Worm (Caenorhabditis elegans) whole organism, L2 larva: ENCODE results near the gene ttr-26.

Experiments used
- C34F6.9 ChIP-seq: fragments of 150-350 bp; optimal IDR thresholded peaks from 2 replicates; lab custom pipeline; 2014; ENCODE audit warnings: missing biosample characterization, missing genetic modification characterization
- F13H6.1 ChIP-seq: sonication (generic microtip); optimal IDR thresholded peaks from 2 replicates; lab custom pipeline; 2016; ENCODE audit warnings: missing genetic modification characterization, missing compliant biosample characterization
- R02D3.7 ChIP-seq: fragments of 150-350 bp; optimal IDR thresholded peaks from 2 replicates; lab custom pipeline; 2014; ENCODE audit warnings: missing biosample characterization, missing genetic modification characterization
- Y55F3AM.14 ChIP-seq: fragments of 200-800 bp; sonication (Bioruptor generic); optimal IDR thresholded peaks from 2 replicates; lab custom pipeline; 2018; ENCODE audit warnings: mild to moderate bottlenecking, missing genetic modification characterization, missing compliant biosample characterization
- ZK546.5 ChIP-seq: sonication (generic microtip); optimal IDR thresholded peaks from 2 replicates; lab custom pipeline; 2017; ENCODE audit warnings: missing biosample characterization, missing genetic modification characterization
- alr-1 ChIP-seq: fragments of 150-350 bp; optimal IDR thresholded peaks from 2 replicates; lab custom pipeline; 2014; ENCODE audit warnings: missing biosample characterization, missing genetic modification characterization
- aly-2 ChIP-seq: fragments of 150-350 bp; optimal IDR thresholded peaks from 2 replicates; lab custom pipeline; 2014; ENCODE audit warnings: missing biosample characterization, missing genetic modification characterization
- ama-1 ChIP-seq: fragments of 150-350 bp; optimal IDR thresholded peaks from 2 replicates; lab custom pipeline; 2018; ENCODE audit warnings: inconsistent platforms
- blmp-1 ChIP-seq: sonication (generic microtip); optimal IDR thresholded peaks from 2 replicates; lab custom pipeline; 2017; ENCODE audit warnings: missing genetic modification characterization, mild to moderate bottlenecking, missing compliant biosample characterization, antibody characterized with exemption, moderate library complexity; ENCODE audit not compliant: insufficient read depth
- ceh-16 ChIP-seq: fragments of 150-350 bp; optimal IDR thresholded peaks from 2 replicates; lab custom pipeline; 2014; ENCODE audit warnings: missing biosample characterization, missing genetic modification characterization
- ceh-82 ChIP-seq: fragments of 150-350 bp; optimal IDR thresholded peaks from 2 replicates; lab custom pipeline; 2014; ENCODE audit warnings: missing biosample characterization, missing genetic modification characterization
- crh-2 ChIP-seq: sonication (generic microtip); optimal IDR thresholded peaks from 2 replicates; lab custom pipeline; 2017; ENCODE audit warnings: missing biosample characterization, missing genetic modification characterization
- dmd-4 ChIP-seq: sonication (generic microtip); optimal IDR thresholded peaks from 2 replicates; lab custom pipeline; 2017; ENCODE audit warnings: missing biosample characterization, missing genetic modification characterization
- egl-27 ChIP-seq: sonication (generic microtip); optimal IDR thresholded peaks from 3 replicates; lab custom pipeline; 2017; ENCODE audit warnings: missing biosample characterization, missing genetic modification reagents, missing genetic modification characterization
- elt-1 ChIP-seq: fragments of 150-350 bp; optimal IDR thresholded peaks from 2 replicates; lab custom pipeline; 2014; ENCODE audit warnings: missing biosample characterization, missing genetic modification characterization
- elt-3 ChIP-seq: sonication (generic microtip); optimal IDR thresholded peaks from 2 replicates; lab custom pipeline; 2017; ENCODE audit warnings: missing biosample characterization, missing genetic modification characterization
- fos-1 ChIP-seq: fragments of 150-350 bp; optimal IDR thresholded peaks from 2 replicates; lab custom pipeline; 2014; ENCODE audit warnings: missing biosample characterization, missing genetic modification characterization
- gmeb-1 ChIP-seq: fragments of 150-350 bp; optimal IDR thresholded peaks from 2 replicates; lab custom pipeline; 2014; ENCODE audit warnings: missing biosample characterization, missing genetic modification characterization
- lin-11 ChIP-seq: fragments of 150-350 bp; sonication (generic microtip); optimal IDR thresholded peaks from 2 replicates; lab custom pipeline; 2014; ENCODE audit warnings: missing biosample characterization, missing genetic modification characterization, inconsistent platforms, mixed read lengths
- lin-13 ChIP-seq: fragments of 150-350 bp; optimal IDR thresholded peaks from 2 replicates; lab custom pipeline; 2014; ENCODE audit warnings: missing biosample characterization, missing genetic modification reagents, missing genetic modification characterization
- lin-39 ChIP-seq: fragments of 150-350 bp; optimal IDR thresholded peaks from 2 replicates; lab custom pipeline; 2014; ENCODE audit warnings: missing biosample characterization, missing genetic modification reagents, missing genetic modification characterization
- lsy-2 ChIP-seq, 2 experiments: fragments of 150-350 bp in 1 of 2; sonication (generic microtip) in 1 of 2; optimal IDR thresholded peaks; 2 replicates each; lab custom pipeline; 2014 to 2017; ENCODE audit warnings: missing biosample characterization in 2 of 2, missing genetic modification characterization in 2 of 2
- mab-5 ChIP-seq: fragments of 150-350 bp; optimal IDR thresholded peaks from 2 replicates; lab custom pipeline; 2014; ENCODE audit warnings: missing biosample characterization, missing genetic modification characterization
- mbf-1 ChIP-seq: sonication (generic microtip); optimal IDR thresholded peaks from 2 replicates; lab custom pipeline; 2017; ENCODE audit warnings: missing biosample characterization, missing genetic modification characterization
- mdl-1 ChIP-seq, 2 experiments: fragments of 150-350 bp in 1 of 2; sonication (generic microtip) in 1 of 2; optimal IDR thresholded peaks; 2 replicates each; lab custom pipeline; 2017; ENCODE audit warnings: missing biosample characterization in 2 of 2, missing genetic modification characterization in 2 of 2
- nhr-10 ChIP-seq: sonication (generic microtip); optimal IDR thresholded peaks from 2 replicates; lab custom pipeline; 2017; ENCODE audit warnings: missing biosample characterization, missing genetic modification characterization
- nhr-11 ChIP-seq: fragments of 150-350 bp; optimal IDR thresholded peaks from 2 replicates; lab custom pipeline; 2014; ENCODE audit warnings: missing biosample characterization, missing genetic modification characterization
- nhr-12 ChIP-seq: fragments of 150-350 bp; optimal IDR thresholded peaks from 2 replicates; lab custom pipeline; 2014; ENCODE audit warnings: missing biosample characterization, missing genetic modification characterization
- nhr-129 ChIP-seq: fragments of 150-350 bp; optimal IDR thresholded peaks from 2 replicates; lab custom pipeline; 2014; ENCODE audit warnings: missing biosample characterization, missing genetic modification characterization
- nhr-21 ChIP-seq: fragments of 150-350 bp; optimal IDR thresholded peaks from 2 replicates; lab custom pipeline; 2014; ENCODE audit warnings: missing biosample characterization, missing genetic modification characterization
- nhr-23 ChIP-seq: fragments of 150-350 bp; optimal IDR thresholded peaks from 2 replicates; lab custom pipeline; 2014; ENCODE audit warnings: missing biosample characterization, missing genetic modification reagents, missing genetic modification characterization
- nhr-237 ChIP-seq: fragments of 150-350 bp; optimal IDR thresholded peaks from 2 replicates; lab custom pipeline; 2014; ENCODE audit warnings: missing biosample characterization, missing genetic modification characterization
- nhr-25 ChIP-seq: fragments of 150-350 bp; sonication (generic microtip); optimal IDR thresholded peaks from 3 replicates; lab custom pipeline; 2014; ENCODE audit warnings: missing biosample characterization, missing genetic modification characterization
- nhr-6 ChIP-seq: fragments of 150-350 bp; optimal IDR thresholded peaks from 2 replicates; lab custom pipeline; 2014; ENCODE audit warnings: missing biosample characterization, missing genetic modification characterization
- nhr-77 ChIP-seq: fragments of 150-350 bp; optimal IDR thresholded peaks from 2 replicates; lab custom pipeline; 2014; ENCODE audit warnings: missing biosample characterization, missing genetic modification characterization
- peb-1 ChIP-seq: fragments of 150-350 bp; optimal IDR thresholded peaks from 2 replicates; lab custom pipeline; 2014; ENCODE audit warnings: missing biosample characterization, missing genetic modification characterization
- sem-4 ChIP-seq: fragments of 150-350 bp; optimal IDR thresholded peaks from 2 replicates; lab custom pipeline; 2014; ENCODE audit warnings: missing biosample characterization, missing genetic modification reagents, missing genetic modification characterization
- skn-1 ChIP-seq: sonication (generic microtip); optimal IDR thresholded peaks from 2 replicates; lab custom pipeline; 2017; ENCODE audit warnings: missing biosample characterization, missing genetic modification characterization
- sma-3 ChIP-seq: sonication (generic microtip); optimal IDR thresholded peaks from 2 replicates; lab custom pipeline; 2016; ENCODE audit warnings: missing genetic modification reagents, missing genetic modification characterization, missing compliant biosample characterization
- sma-9 ChIP-seq, 2 experiments: fragments of 150-350 bp in 1 of 2; sonication (generic microtip) in 1 of 2; optimal IDR thresholded peaks; 2 replicates each; lab custom pipeline; 2014 to 2016; ENCODE audit warnings: missing genetic modification characterization in 2 of 2, mild to moderate bottlenecking in 1 of 2, missing biosample characterization in 1 of 2, missing compliant biosample characterization in 1 of 2, missing genetic modification reagents in 1 of 2, moderate library complexity in 1 of 2
- snpc-4 ChIP-seq: fragments of 150-350 bp; optimal IDR thresholded peaks from 2 replicates; lab custom pipeline; 2014; ENCODE audit warnings: missing biosample characterization, missing genetic modification characterization
- unc-39 ChIP-seq: fragments of 150-350 bp; optimal IDR thresholded peaks from 2 replicates; lab custom pipeline; 2014; ENCODE audit warnings: missing biosample characterization, missing genetic modification characterization
- unc-55 ChIP-seq: fragments of 150-350 bp; sonication (generic microtip); optimal IDR thresholded peaks from 3 replicates; lab custom pipeline; 2014; ENCODE audit warnings: missing biosample characterization, missing genetic modification reagents, missing genetic modification characterization
- unc-62 ChIP-seq: fragments of 150-350 bp; optimal IDR thresholded peaks from 2 replicates; lab custom pipeline; 2014; ENCODE audit warnings: missing biosample characterization, missing genetic modification reagents, missing genetic modification characterization
- zag-1 ChIP-seq: fragments of 150-350 bp; optimal IDR thresholded peaks from 2 replicates; lab custom pipeline; 2014; ENCODE audit warnings: missing biosample characterization, missing genetic modification characterization
- ztf-1 ChIP-seq: fragments of 200-800 bp; sonication (Bioruptor generic); conservative IDR thresholded peaks from 2 replicates; pipeline ENCODE4 v1.3.6; 2022; ENCODE audit warnings: missing genetic modification characterization, missing compliant biosample characterization
- ztf-11 ChIP-seq: sonication (generic microtip); optimal IDR thresholded peaks from 2 replicates; lab custom pipeline; 2017; ENCODE audit warnings: missing biosample characterization, missing genetic modification characterization
- ztf-4 ChIP-seq: fragments of 150-350 bp; optimal IDR thresholded peaks from 2 replicates; lab custom pipeline; 2014; ENCODE audit warnings: missing biosample characterization, missing genetic modification characterization

The ttr-26 gene

DNA sequence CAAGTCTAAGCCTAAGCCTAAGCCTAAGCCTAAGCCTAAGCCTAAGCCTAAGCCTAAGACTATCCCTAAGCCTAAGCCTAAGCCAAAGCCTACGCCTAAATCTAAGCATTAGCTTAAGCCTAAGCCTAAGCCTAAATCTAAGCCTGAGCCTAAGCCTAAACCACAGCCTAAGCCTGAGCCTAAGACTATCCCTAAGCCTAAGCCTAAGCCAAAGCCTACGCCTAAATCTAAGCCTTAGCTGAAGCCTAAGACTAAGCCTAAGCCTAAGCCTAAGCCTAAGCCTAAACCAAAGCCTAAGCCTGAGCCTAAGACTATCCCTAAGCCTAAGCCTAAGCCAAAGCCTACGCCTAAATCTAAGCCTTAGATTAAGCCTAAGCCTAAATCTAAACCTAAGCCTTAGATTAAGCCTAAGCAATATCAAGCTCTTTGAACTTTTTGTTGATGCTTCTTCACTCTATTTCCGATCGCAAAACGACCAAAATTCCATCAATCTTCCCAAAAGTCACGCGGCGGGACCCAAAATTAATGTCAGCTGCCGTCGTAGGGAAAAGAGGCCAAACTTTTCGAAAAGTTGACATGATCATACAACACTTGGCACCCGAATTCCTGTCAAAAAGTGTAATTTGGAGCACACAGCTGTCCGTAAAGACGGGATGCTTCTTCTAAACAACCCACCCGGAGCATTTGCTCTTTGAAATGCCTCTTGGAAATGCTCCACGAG is 21.5 kb upstream of the ttr-26 start:
- TF ChIP-seq ztf-1 (GFP tag; lab: Robert Waterston, UW) (no peak), skn-1 (tag; lab: Kevin White, UChicago) (no peak), lin-39 (tag; lab: Kevin White, UChicago) (no peak), nhr-12 (tag; lab: Kevin White, UChicago) (no peak), mdl-1 (tag; optimal IDR thresholded peaks at IDR 0.05; lab: Kevin White, UChicago) (no peak), elt-3 (no peak), mab-5 (tag; lab: Kevin White, UChicago) (peak; percentile 39), gmeb-1 (no peak), nhr-10 (tag; lab: Kevin White, UChicago) (no peak), nhr-23 (no peak), ztf-4 (no peak), unc-39 (no peak), nhr-77 (no peak), alr-1 (tag; lab: Kevin White, UChicago) (no peak), zag-1 (tag; lab: Kevin White, UChicago) (no peak), mbf-1 (tag; lab: Kevin White, UChicago) (no peak), nhr-6 (tag; lab: Kevin White, UChicago) (no peak), elt-1 (tag; lab: Kevin White, UChicago) (no peak), F13H6.1 (tag; lab: Kevin White, UChicago) (peak; percentile 68), fos-1 (tag; lab: Kevin White, UChicago) (no peak), C34F6.9 (peak; percentile 30), ceh-82 (no peak), ama-1 (lab: Kevin White, UChicago) (no peak), sma-3 (GFP tag; lab: Kevin White, UChicago) (no peak), crh-2 (no peak), sem-4 (no peak), nhr-25 (tag; lab: Kevin White, UChicago) (no peak), peb-1 (no peak), nhr-11 (no peak), blmp-1 (tag; lab: Kevin White, UChicago) (no peak), sma-9 (GFP tag; optimal IDR thresholded peaks at IDR 0.05; lab: Kevin White, UChicago) (peak; percentile 65), sma-9 (tag; optimal IDR thresholded peaks at IDR 0.05; lab: Kevin White, UChicago) (no peak), lin-11 (tag; lab: Kevin White, UChicago) (no peak), ceh-16 (tag; lab: Kevin White, UChicago) (no peak), R02D3.7 (tag; lab: Kevin White, UChicago) (no peak), lin-13 (no peak), ZK546.5 (no peak), unc-55 (no peak), lsy-2 (tag; optimal IDR thresholded peaks at IDR 0.05; lab: Kevin White, UChicago) (peak in 1 of 2 experiments; percentile 51), nhr-237 (tag; lab: Kevin White, UChicago) (no peak), Y55F3AM.14 (GFP tag; lab: Kevin White, UChicago) (no peak), egl-27 (tag; lab: Kevin White, UChicago) (no peak), dmd-4 (tag; lab: Kevin White, UChicago) (no peak), nhr-21 (no peak), nhr-129 (tag; lab: Kevin White, UChicago) (peak; percentile 77), ztf-11 (no peak), snpc-4 (tag; lab: Kevin White, UChicago) (no peak), unc-62 (GFP tag; lab: Kevin White, UChicago) (no peak), aly-2 (tag; lab: Kevin White, UChicago) (no peak)
